Fruit fly (Drosophila melanogaster) whole organism, embryonic: Measurements from ENCODE around the gene CG6788.
A peak's percentile ranks its signal among the peaks of the same experiment; 100 is the strongest.

Experiments
- Abd-B ChIP-seq: fragments of 200-800 bp; sonication (Bioruptor generic); optimal IDR thresholded peaks from 2 replicates; lab custom pipeline; 2018; ENCODE audit warnings: missing biosample characterization, mild to moderate bottlenecking, missing genetic modification characterization, moderate library complexity
- Antp ChIP-seq: fragments of 200-800 bp; sonication (Bioruptor generic); optimal IDR thresholded peaks from 3 replicates; lab custom pipeline; 2016; ENCODE audit warnings: missing biosample characterization, missing genetic modification characterization
- Bteb2 ChIP-seq: fragments of 200-800 bp; sonication (Bioruptor generic); optimal IDR thresholded peaks from 2 replicates; lab custom pipeline; 2016; ENCODE audit warnings: missing biosample characterization, missing genetic modification characterization
- CG11723 ChIP-seq: fragments of 200-800 bp; sonication (Bioruptor generic); optimal IDR thresholded peaks from 2 replicates; lab custom pipeline; 2017; ENCODE audit warnings: missing biosample characterization, mild to moderate bottlenecking, missing genetic modification characterization
- CG12104 ChIP-seq: fragments of 200-800 bp; sonication (Bioruptor generic); optimal IDR thresholded peaks from 3 replicates; lab custom pipeline; 2016; ENCODE audit warnings: missing biosample characterization, missing genetic modification characterization
- CG12155 ChIP-seq: fragments of 200-800 bp; sonication (Bioruptor generic); optimal IDR thresholded peaks from 3 replicates; lab custom pipeline; 2016; ENCODE audit warnings: missing biosample characterization, missing genetic modification characterization
- CG1647 ChIP-seq: fragments of 200-800 bp; sonication (Bioruptor generic); optimal IDR thresholded peaks from 3 replicates; lab custom pipeline; 2016; ENCODE audit warnings: missing biosample characterization, missing genetic modification characterization
- CG16863 ChIP-seq: fragments of 200-800 bp; sonication (Bioruptor generic); optimal IDR thresholded peaks from 3 replicates; lab custom pipeline; 2016; ENCODE audit warnings: missing biosample characterization, missing genetic modification characterization
- CG18011 ChIP-seq: fragments of 200-800 bp; sonication (Bioruptor generic); optimal IDR thresholded peaks from 2 replicates; lab custom pipeline; 2017; ENCODE audit warnings: missing biosample characterization, missing genetic modification characterization, mild to moderate bottlenecking, moderate library complexity, missing genotype
- CG2129 ChIP-seq: fragments of 200-800 bp; sonication (Bioruptor generic); IDR thresholded peaks from 2 replicates; pipeline ENCODE4 v1.3.6; 2022; ENCODE audit warnings: missing biosample characterization, missing genetic modification characterization; ENCODE audit not compliant: partially characterized antibody
- CG3163 ChIP-seq: fragments of 200-800 bp; sonication (Bioruptor generic); optimal IDR thresholded peaks from 3 replicates; lab custom pipeline; 2016; ENCODE audit warnings: missing biosample characterization, missing genetic modification characterization
- CG33557 ChIP-seq: fragments of 200-800 bp; sonication (Bioruptor generic); optimal IDR thresholded peaks from 2 replicates; lab custom pipeline; 2019; ENCODE audit warnings: missing biosample characterization, mild to moderate bottlenecking, missing genetic modification characterization, moderate library complexity
- CG5245 ChIP-seq: fragments of 200-800 bp; sonication (Bioruptor generic); optimal IDR thresholded peaks from 3 replicates; lab custom pipeline; 2016; ENCODE audit warnings: missing biosample characterization, missing genetic modification characterization
- CG7271 ChIP-seq: fragments of 200-800 bp; sonication (Bioruptor generic); optimal IDR thresholded peaks from 2 replicates; lab custom pipeline; 2018; ENCODE audit warnings: missing biosample characterization, mild to moderate bottlenecking, missing genetic modification characterization, moderate library complexity
- CG7786 ChIP-seq: fragments of 200-800 bp; sonication (Bioruptor generic); optimal IDR thresholded peaks from 2 replicates; lab custom pipeline; 2016; ENCODE audit warnings: missing biosample characterization, missing genetic modification characterization
- CG7928 ChIP-seq: fragments of 200-800 bp; sonication (Bioruptor generic); optimal IDR thresholded peaks from 2 replicates; lab custom pipeline; 2017; ENCODE audit warnings: missing biosample characterization, mild to moderate bottlenecking, missing genetic modification characterization
- CG8281 ChIP-seq: fragments of 200-800 bp; sonication (Bioruptor generic); optimal IDR thresholded peaks from 2 replicates; lab custom pipeline; 2018; ENCODE audit warnings: missing biosample characterization, mild to moderate bottlenecking, missing genetic modification characterization, moderate library complexity
- CG8478 ChIP-seq: fragments of >200 bp; optimal IDR thresholded peaks from 2 replicates; lab custom pipeline; 2018
- CG8924 ChIP-seq: fragments of 200-800 bp; optimal IDR thresholded peaks from 3 replicates; lab custom pipeline; 2019; ENCODE audit warnings: missing biosample characterization, mild to moderate bottlenecking, missing genetic modification characterization, moderate library complexity
- CG9215 ChIP-seq: fragments of 200-800 bp; sonication (Bioruptor generic); IDR thresholded peaks from 2 replicates; pipeline ENCODE4 v1.3.6; 2022; ENCODE audit warnings: missing biosample characterization, missing genetic modification characterization
- CG9609 ChIP-seq: fragments of 200-800 bp; sonication (Bioruptor generic); optimal IDR thresholded peaks from 3 replicates; lab custom pipeline; 2016; ENCODE audit warnings: missing biosample characterization, missing genetic modification characterization
- CkIIα-i1 ChIP-seq: fragments of 200-800 bp; sonication (Bioruptor generic); IDR thresholded peaks from 2 replicates; pipeline ENCODE4 v1.3.6; 2022; ENCODE audit warnings: missing biosample characterization, missing genetic modification characterization
- Dek ChIP-seq: fragments of 200-800 bp; sonication (Bioruptor generic); optimal IDR thresholded peaks from 3 replicates; lab custom pipeline; 2019; ENCODE audit warnings: missing biosample characterization, mild to moderate bottlenecking, missing genetic modification characterization, moderate library complexity
- Dfd ChIP-seq, 2 experiments: fragments of >200 bp; optimal IDR thresholded peaks; 2 replicates each; lab custom pipeline; 2017; ENCODE audit warnings: missing biosample characterization in 2 of 2, missing genetic modification characterization in 2 of 2
- HHEX ChIP-seq: fragments of 200-800 bp; sonication (Bioruptor generic); optimal IDR thresholded peaks from 3 replicates; lab custom pipeline; 2017; ENCODE audit warnings: missing biosample characterization, mild to moderate bottlenecking, missing genetic modification characterization, missing genetic modification reagents
- Lhr ChIP-seq: fragments of 200-800 bp; sonication (Bioruptor generic); optimal IDR thresholded peaks from 3 replicates; lab custom pipeline; 2017; ENCODE audit warnings: mild to moderate bottlenecking, missing biosample characterization, missing genetic modification reagents, missing genetic modification characterization
- Mrtf ChIP-seq: fragments of 200-800 bp; sonication (Bioruptor generic); IDR thresholded peaks from 3 replicates; pipeline ENCODE4 v1.3.6; 2022; ENCODE audit warnings: missing biosample characterization, missing genetic modification characterization
- Myb ChIP-seq: fragments of 200-800 bp; sonication (Bioruptor generic); optimal IDR thresholded peaks from 2 replicates; lab custom pipeline; 2016; ENCODE audit warnings: missing biosample characterization, missing genetic modification characterization
- NC2α ChIP-seq: fragments of 200-800 bp; sonication (Bioruptor generic); optimal IDR thresholded peaks from 2 replicates; lab custom pipeline; 2016; ENCODE audit warnings: missing biosample characterization, missing genetic modification characterization
- NFAT ChIP-seq: fragments of 200-800 bp; sonication (Bioruptor generic); IDR thresholded peaks from 2 replicates; pipeline ENCODE4 v1.3.6; 2022; ENCODE audit warnings: missing biosample characterization, missing genetic modification characterization
- Oaz ChIP-seq: fragments of 200-800 bp; sonication (Bioruptor generic); IDR thresholded peaks from 2 replicates; pipeline ENCODE4 v1.3.6; 2022; ENCODE audit warnings: missing biosample characterization, missing genetic modification characterization
- Pdp1 ChIP-seq, 2 experiments: fragments of 200-800 bp; sonication (Bioruptor generic); optimal IDR thresholded peaks; 3 replicates each; lab custom pipeline; 2016; ENCODE audit warnings: missing biosample characterization in 2 of 2, missing genetic modification characterization in 2 of 2, mild to moderate bottlenecking in 1 of 2, moderate library complexity in 1 of 2
- Poxn ChIP-seq: fragments of 200-800 bp; sonication (Bioruptor generic); IDR thresholded peaks from 2 replicates; pipeline ENCODE4 v1.3.6; 2022; ENCODE audit warnings: missing biosample characterization, missing genetic modification characterization
- Ptx1 ChIP-seq: fragments of 200-800 bp; sonication (Bioruptor generic); IDR thresholded peaks from 2 replicates; pipeline ENCODE4 v1.3.6; 2022; ENCODE audit warnings: missing biosample characterization, missing genetic modification characterization
- Scr ChIP-seq: fragments of 200-800 bp; sonication (Bioruptor generic); IDR thresholded peaks from 2 replicates; pipeline ENCODE4 v1.3.6; 2022; ENCODE audit warnings: missing biosample characterization, missing genetic modification characterization; ENCODE audit not compliant: partially characterized antibody
- Side ChIP-seq: fragments of 200-800 bp; sonication (Bioruptor generic); optimal IDR thresholded peaks from 2 replicates; lab custom pipeline; 2016; ENCODE audit warnings: missing biosample characterization, missing genetic modification characterization
- Ssrp ChIP-seq: fragments of 200-800 bp; sonication (Bioruptor generic); optimal IDR thresholded peaks from 2 replicates; lab custom pipeline; 2018; ENCODE audit warnings: missing biosample characterization, mild to moderate bottlenecking, missing genetic modification characterization, moderate library complexity
- Taf1 ChIP-seq: fragments of 200-800 bp; sonication (Bioruptor generic); IDR thresholded peaks from 2 replicates; pipeline ENCODE4 v1.3.6; 2022; ENCODE audit warnings: missing biosample characterization, missing genetic modification characterization
- ase ChIP-seq: fragments of 200-800 bp; sonication (Bioruptor generic); IDR thresholded peaks from 3 replicates; pipeline ENCODE4 v1.3.6; 2022; ENCODE audit warnings: missing biosample characterization, missing genetic modification characterization
- croc ChIP-seq: fragments of 200-800 bp; sonication (Bioruptor generic); conservative IDR thresholded peaks from 3 replicates; pipeline ENCODE4 v1.3.6; 2022; ENCODE audit warnings: missing biosample characterization, missing genetic modification characterization
- dm ChIP-seq: fragments of 200-800 bp; sonication (Bioruptor generic); optimal IDR thresholded peaks from 3 replicates; lab custom pipeline; 2016; ENCODE audit warnings: missing biosample characterization, missing genetic modification characterization
- emc ChIP-seq: fragments of 200-800 bp; sonication (Bioruptor generic); optimal IDR thresholded peaks from 2 replicates; lab custom pipeline; 2016; ENCODE audit warnings: missing biosample characterization, missing genetic modification characterization
- eve ChIP-seq, 2 experiments: fragments of >200 bp; optimal IDR thresholded peaks; 2 replicates each; lab custom pipeline; 2017; ENCODE audit warnings: missing biosample characterization in 2 of 2, missing genetic modification characterization in 2 of 2
- fd3F ChIP-seq: fragments of 200-800 bp; sonication (Bioruptor generic); optimal IDR thresholded peaks from 2 replicates; lab custom pipeline; 2018; ENCODE audit warnings: missing biosample characterization, mild to moderate bottlenecking, missing genetic modification characterization, moderate library complexity
- ind ChIP-seq: fragments of 200-800 bp; sonication (Bioruptor generic); optimal IDR thresholded peaks from 3 replicates; lab custom pipeline; 2016; ENCODE audit warnings: missing biosample characterization, missing genetic modification characterization
- inv ChIP-seq: fragments of 200-800 bp; sonication (Bioruptor generic); IDR thresholded peaks from 2 replicates; pipeline ENCODE4 v1.3.6; 2022; ENCODE audit warnings: missing biosample characterization, missing genetic modification characterization; ENCODE audit not compliant: partially characterized antibody
- salm ChIP-seq: fragments of 200-800 bp; sonication (Bioruptor generic); optimal IDR thresholded peaks from 2 replicates; lab custom pipeline; 2018; ENCODE audit warnings: missing biosample characterization, mild to moderate bottlenecking, missing genetic modification characterization
- sens ChIP-seq: fragments of 200-800 bp; sonication (Bioruptor generic); peaks from one replicate; lab custom pipeline; 2016; ENCODE audit warnings: missing biosample characterization, missing genetic modification characterization
- sens-2 ChIP-seq: fragments of 200-800 bp; sonication (Bioruptor generic); IDR thresholded peaks from 2 replicates; pipeline ENCODE4 v1.3.6; 2022; ENCODE audit warnings: missing biosample characterization, missing genetic modification characterization
- tap ChIP-seq: fragments of 200-800 bp; optimal IDR thresholded peaks from 3 replicates; lab custom pipeline; 2019; ENCODE audit warnings: missing biosample characterization, mild to moderate bottlenecking, missing genetic modification characterization, moderate library complexity
- vvl ChIP-seq: fragments of 200-800 bp; sonication (Bioruptor generic); IDR thresholded peaks from 2 replicates; pipeline ENCODE4 v1.3.6; 2022; ENCODE audit warnings: missing biosample characterization, missing genetic modification characterization
- z ChIP-seq: fragments of 200-800 bp; sonication (Bioruptor generic); IDR thresholded peaks from 3 replicates; pipeline ENCODE4 v1.3.6; 2022; ENCODE audit warnings: missing biosample characterization, missing genetic modification characterization

Gene CG6788

DNA sequence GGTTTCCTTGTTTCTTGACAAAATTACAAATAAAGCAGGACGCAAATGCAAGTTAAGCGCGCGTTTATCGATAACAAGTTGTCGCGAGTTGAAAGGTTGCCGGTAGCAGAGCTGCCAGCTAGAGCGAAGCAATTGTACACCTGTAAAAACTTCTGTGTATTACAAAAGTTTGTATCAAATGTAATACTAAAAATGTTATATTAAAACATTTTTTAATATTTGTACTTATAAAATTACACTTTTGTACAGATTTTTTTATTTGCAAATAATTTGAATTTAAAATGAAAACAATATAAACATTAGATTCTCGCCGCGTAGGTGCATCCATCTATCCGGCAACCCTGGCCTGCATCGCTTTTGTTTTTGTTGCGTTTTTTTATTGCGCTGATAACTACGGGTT lies 43.4 kb upstream of the CG6788 start, which contains the start of the genes CG8142 and Ucp4A (continued):
- peak; percentile 86 for TF ChIP-seq Dek
- TF ChIP-seq ind (GFP tag; lab: Kevin White, UChicago), result peak; percentile 93
- no peak for TF ChIP-seq CG16863 (GFP tag; lab: Kevin White, UChicago)
- peak; percentile 97 for TF ChIP-seq vvl (GFP tag; lab: Robert Waterston, UW)
- no peak for TF ChIP-seq CG3163 (GFP tag; lab: Kevin White, UChicago)
- peak; percentile 84 for TF ChIP-seq CG7271
- peak; percentile 65 for TF ChIP-seq CG1647 (GFP tag; lab: Kevin White, UChicago)
- TF ChIP-seq Myb (GFP tag; lab: Kevin White, UChicago), result peak; percentile 23
- peak; percentile 66 for TF ChIP-seq CG11723 (GFP tag; lab: Kevin White, UChicago)
- peak; percentile 87 for TF ChIP-seq Taf1 (GFP tag; lab: Robert Waterston, UW)
- peak; percentile 26 for TF ChIP-seq dm (GFP tag; lab: Kevin White, UChicago)
- no peak for TF ChIP-seq eve (GFP tag; optimal IDR thresholded peaks at IDR 0.05; lab: Kevin White, UChicago)
- TF ChIP-seq Ptx1 (GFP tag; lab: Robert Waterston, UW), result peak; percentile 98
- no peak for TF ChIP-seq inv
- TF ChIP-seq CG8478 (lab: Kevin White, UChicago), result no peak
- TF ChIP-seq Dfd (GFP tag; optimal IDR thresholded peaks at IDR 0.05; lab: Kevin White, UChicago), result no peak
- no peak for TF ChIP-seq CG2129 (GFP tag; lab: Robert Waterston, UW)
- TF ChIP-seq Mrtf (GFP tag; lab: Robert Waterston, UW), result peak; percentile 93
- TF ChIP-seq CG9609 (GFP tag; lab: Kevin White, UChicago), result peak; percentile 48
- TF ChIP-seq CkIIα-i1 (GFP tag; lab: Robert Waterston, UW), result no peak; the same call in 1 of the 2 replicates
- peak; percentile 82 for TF ChIP-seq HHEX (GFP tag; lab: Kevin White, UChicago)
- peak; percentile 35 for TF ChIP-seq Bteb2
- TF ChIP-seq salm (tag; lab: Kevin White, UChicago), result peak; percentile 61
- peak; percentile 66 for TF ChIP-seq CG8281 (tag; lab: Kevin White, UChicago)
- TF ChIP-seq Lhr (GFP tag; lab: Kevin White, UChicago), result peak; percentile 75
- TF ChIP-seq Antp (GFP tag; lab: Kevin White, UChicago), result peak; percentile 51
- TF ChIP-seq fd3F (GFP tag; lab: Kevin White, UChicago), result peak; percentile 91
- no peak for TF ChIP-seq NC2α (GFP tag; lab: Kevin White, UChicago)
- peak; percentile 92 for TF ChIP-seq Oaz
- TF ChIP-seq Abd-B (GFP tag; lab: Kevin White, UChicago), result peak; percentile 95
- TF ChIP-seq tap, result peak; percentile 84
- TF ChIP-seq CG7928 (GFP tag; lab: Kevin White, UChicago), result peak; percentile 60
- TF ChIP-seq CG9215 (GFP tag; lab: Robert Waterston, UW), result peak; percentile 94
- TF ChIP-seq NFAT (GFP tag; lab: Robert Waterston, UW), result peak; percentile 91
- peak; percentile 93 for TF ChIP-seq CG8924
- peak; percentile 76 for TF ChIP-seq CG5245 (GFP tag; lab: Kevin White, UChicago)
- TF ChIP-seq Scr (GFP tag; lab: Robert Waterston, UW), result peak; percentile 40
- peak; percentile 93 for TF ChIP-seq croc
- peak; percentile 87 for TF ChIP-seq CG12104 (GFP tag; lab: Kevin White, UChicago)
- TF ChIP-seq ase, result peak; percentile 93
- peak; percentile 46 for TF ChIP-seq CG7786
- peak; percentile 86 for TF ChIP-seq sens (GFP tag; lab: Kevin White, UChicago)
- peak; percentile 89 for TF ChIP-seq CG12155 (GFP tag; lab: Kevin White, UChicago)
- TF ChIP-seq Pdp1 (GFP tag; optimal IDR thresholded peaks at IDR 0.05; lab: Kevin White, UChicago), result peak; percentile 49 to 65
- peak; percentile 87 for TF ChIP-seq sens-2 (GFP tag; lab: Robert Waterston, UW)
- no peak for TF ChIP-seq emc (GFP tag; lab: Kevin White, UChicago)
- TF ChIP-seq Poxn (GFP tag; lab: Robert Waterston, UW), result peak; percentile 84
- peak; percentile 29; the same call in 1 of the 3 replicates for TF ChIP-seq z (GFP tag; lab: Robert Waterston, UW)
- peak; percentile 36 for TF ChIP-seq Side (GFP tag; lab: Kevin White, UChicago)
- peak; percentile 89 for TF ChIP-seq Ssrp (tag; lab: Kevin White, UChicago)
- peak; percentile 69 for TF ChIP-seq CG18011 (GFP tag; lab: Kevin White, UChicago)
- TF ChIP-seq CG33557 (GFP tag; lab: Kevin White, UChicago), result peak; percentile 80
